Comparison of ENCODE assay signal across 2 fruit fly cellular contexts in the genomic region with DNA sequence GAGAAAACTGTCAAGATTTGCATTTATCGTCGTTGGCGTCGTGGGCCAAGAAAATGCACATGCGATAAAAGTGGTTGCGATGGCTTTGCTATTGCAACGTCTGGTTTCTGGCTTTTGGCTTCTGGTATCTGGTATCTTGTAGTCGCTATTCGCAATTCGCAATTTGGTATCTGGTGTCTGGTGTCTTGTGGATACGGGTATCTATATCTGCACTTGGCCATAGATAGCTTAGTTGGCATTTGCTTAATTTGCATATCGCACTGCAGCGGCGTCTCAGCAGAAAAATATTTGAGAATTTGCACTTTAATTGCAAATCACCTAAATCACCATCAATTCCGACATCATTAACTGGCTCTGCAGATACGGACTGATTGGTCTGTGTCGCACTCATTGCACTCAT.
A peak's percentile ranks its signal among the peaks of the same experiment; 100 is the strongest.
TF ChIP-seq lines count a peak whose summit lies in the region.

No protein-coding gene starts in this region.

TF ChIP-seq in whole organism, adult, 20 proteins besides CTCF, POLR2A, EP300 and RAD21:
- TF ChIP-seq toe (GFP tag; optimal IDR thresholded peaks at IDR 0.05; lab: Kevin White, UChicago) (no peak), tj (GFP tag; optimal IDR thresholded peaks at IDR 0.05; lab: Kevin White, UChicago) (peak; percentile 98)
TF ChIP-seq in whole organism, adult: peak in this region for 1.

TF ChIP-seq in whole organism, pupa, 21 proteins besides CTCF, POLR2A, EP300 and RAD21:
- TF ChIP-seq CG8301 (tag; optimal IDR thresholded peaks at IDR 0.05; lab: Kevin White, UChicago), result no peak
- 0 out of 3 replicates have a peak, but pooled peaks have one; percentile 21 for TF ChIP-seq CG4496 (GFP tag; IDR thresholded peaks at IDR 0.05; lab: Robert Waterston, UW)
- TF ChIP-seq CG32121 (GFP tag; IDR thresholded peaks at IDR 0.05; lab: Robert Waterston, UW), result no peak
- TF ChIP-seq CG15710 (tag; optimal IDR thresholded peaks at IDR 0.05; lab: Kevin White, UChicago), result no peak
- TF ChIP-seq Pif1B (GFP tag; optimal IDR thresholded peaks at IDR 0.05; lab: Kevin White, UChicago), result no peak
- no peak; the same call in 1 of the 2 replicates for TF ChIP-seq Ets98B (GFP tag; IDR thresholded peaks at IDR 0.05; lab: Robert Waterston, UW)
- TF ChIP-seq rn (GFP tag; IDR thresholded peaks at IDR 0.05; lab: Robert Waterston, UW), result no peak
- TF ChIP-seq Snoo (tag; optimal IDR thresholded peaks at IDR 0.05; lab: Kevin White, UChicago), result no peak
